Fruit fly (Drosophila melanogaster) whole organism, prepupa: ENCODE data around the gene CG17191.

ENCODE experiments used
- CG6163 ChIP-seq: fragments of 200-800 bp; sonication (Bioruptor generic); IDR thresholded peaks from 3 replicates; pipeline ENCODE4 v1.3.6; 2022; ENCODE audit warnings: missing biosample characterization, missing genetic modification characterization
- CG7368 ChIP-seq: fragments of 200-800 bp; sonication (Bioruptor generic); optimal IDR thresholded peaks from 3 replicates; lab custom pipeline; 2016; ENCODE audit warnings: missing biosample characterization, missing genetic modification characterization
- CG8119 ChIP-seq: fragments of 200-800 bp; sonication (Bioruptor generic); IDR thresholded peaks from 3 replicates; pipeline ENCODE4 v1.3.6; 2022; ENCODE audit warnings: missing biosample characterization, missing genetic modification characterization
- Eip78C ChIP-seq: fragments of 200-800 bp; sonication (Bioruptor generic); peaks from one replicate; lab custom pipeline; 2016; ENCODE audit warnings: missing biosample characterization, missing genetic modification characterization
- Hr39 ChIP-seq: fragments of 200-800 bp; sonication (Bioruptor generic); optimal IDR thresholded peaks from 2 replicates; lab custom pipeline; 2016; ENCODE audit warnings: missing biosample characterization, missing genetic modification characterization
- Lpt ChIP-seq: fragments of 200-800 bp; sonication (Bioruptor generic); optimal IDR thresholded peaks from 3 replicates; lab custom pipeline; 2016; ENCODE audit warnings: missing biosample characterization, missing genetic modification characterization
- Sox102F ChIP-seq: fragments of 200-800 bp; sonication (Bioruptor generic); optimal IDR thresholded peaks from 2 replicates; lab custom pipeline; 2016; ENCODE audit warnings: missing biosample characterization, mild to moderate bottlenecking, missing genetic modification characterization
- ss ChIP-seq, 2 experiments: fragments of 200-800 bp; sonication (Bioruptor generic); optimal IDR thresholded peaks; 2 replicates in 1 of 2; 3 replicates in 1 of 2; lab custom pipeline; 2017 to 2018; ENCODE audit warnings: mild to moderate bottlenecking in 2 of 2, missing biosample characterization in 2 of 2, missing genetic modification characterization in 2 of 2, moderate library complexity in 1 of 2

DNA sequence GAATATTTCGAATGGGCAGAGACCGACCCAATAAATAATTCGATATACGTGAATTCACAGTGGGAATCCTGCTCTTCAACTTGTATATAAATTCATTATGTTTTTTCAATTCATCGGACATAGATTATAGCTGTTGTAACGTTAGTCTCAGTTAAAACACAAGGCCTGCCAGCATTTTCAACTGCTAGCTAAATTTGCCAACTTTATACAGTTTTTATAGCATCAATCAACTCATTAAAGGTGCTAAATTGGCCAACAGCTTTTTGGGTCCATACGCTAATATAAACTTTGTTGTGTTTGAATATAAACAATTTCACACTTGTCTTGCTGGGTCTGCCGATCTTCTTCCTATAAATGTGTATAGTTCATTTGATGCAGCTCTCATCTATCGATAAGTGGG is 37.4 kb downstream of the CG17191 start:
- TF ChIP-seq Sox102F (GFP tag; lab: Kevin White, UChicago): no peak
- TF ChIP-seq CG8119 (GFP tag; lab: Robert Waterston, UW): no peak
- no peak for TF ChIP-seq Eip78C (GFP tag; lab: Kevin White, UChicago)
- TF ChIP-seq CG7368 (GFP tag; lab: Kevin White, UChicago): no peak
- no peak for TF ChIP-seq CG6163
- no peak for TF ChIP-seq Hr39
- TF ChIP-seq ss (GFP tag; optimal IDR thresholded peaks at IDR 0.05; lab: Kevin White, UChicago): no peak
- no peak for TF ChIP-seq Lpt (GFP tag; lab: Kevin White, UChicago)
